Worm (Caenorhabditis elegans): Measurements from ENCODE around the gene clc-29.
A peak's percentile ranks its signal among the peaks of the same experiment; 100 is the strongest.
"Not testable (repeated sequence)": the region's sequence is repeated elsewhere in the genome, so short reads cannot be mapped to it uniquely, and the experiment has no call there.

clc-29 gene

DNA sequence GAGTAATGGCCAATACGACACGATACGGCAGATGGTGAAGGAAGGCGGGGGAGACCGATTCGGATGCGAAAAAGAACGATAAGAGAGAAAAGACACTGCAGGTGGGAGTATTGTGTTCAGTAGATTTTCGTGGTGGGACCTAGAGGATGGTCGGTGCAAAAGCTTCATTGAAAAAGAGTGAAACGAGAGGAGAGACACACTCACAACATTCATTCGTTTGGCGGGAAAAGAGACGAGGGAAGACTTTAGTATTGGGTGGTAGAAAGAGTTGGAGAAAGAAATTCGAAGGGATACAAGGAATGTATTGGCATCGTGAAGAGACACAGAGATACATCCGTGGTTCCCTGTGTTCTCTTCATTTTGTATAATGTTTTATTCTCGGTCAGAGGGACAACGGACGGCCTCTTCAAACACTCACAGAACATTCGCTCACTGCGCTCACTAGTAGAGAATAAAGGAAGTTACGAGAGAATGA lies 8.7 kb upstream of the clc-29 start:
- TF ChIP-seq aly-1 (tag; optimal IDR thresholded peaks at IDR 0.05) (peak; percentile 72), pes-1 (GFP tag; IDR thresholded peaks at IDR 0.05) (no peak), hmg-4 (GFP tag; optimal IDR thresholded peaks at IDR 0.05) (peak; percentile 78), F13C5.2 (tag; optimal IDR thresholded peaks at IDR 0.05) (peak; percentile 49), flt-1 (GFP tag; IDR thresholded peaks at IDR 0.05) (no peak)

DNA sequence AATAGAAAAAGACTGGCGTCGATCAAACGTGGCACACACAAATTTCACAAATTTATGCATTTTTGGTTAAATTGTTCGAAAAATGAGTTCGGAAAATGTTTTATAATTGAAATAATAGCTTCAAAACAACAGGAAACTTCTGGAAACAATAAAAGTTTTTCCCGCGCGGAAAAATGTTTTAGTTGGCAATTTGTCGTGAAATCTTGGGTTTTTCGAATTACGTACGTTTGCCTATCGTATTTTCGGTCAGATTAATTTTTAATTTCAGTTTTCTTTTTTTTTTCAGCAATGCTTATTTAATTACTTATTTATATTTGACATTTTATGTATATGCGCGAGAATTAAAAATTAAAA lies 7.7 kb upstream of the clc-29 start:
- TF ChIP-seq pes-1 (GFP tag; IDR thresholded peaks at IDR 0.05) = no peak
- TF ChIP-seq ama-1 (optimal IDR thresholded peaks at IDR 0.05) = no peak
- no peak for TF ChIP-seq scrt-1 (GFP tag; IDR thresholded peaks at IDR 0.05)
- TF ChIP-seq hnd-1 (tag; optimal IDR thresholded peaks at IDR 0.05) = no peak
- no peak for TF ChIP-seq ets-7 (tag; optimal IDR thresholded peaks at IDR 0.05)
- TF ChIP-seq tbx-37 (GFP tag; conservative IDR thresholded peaks at IDR 0.05) = no peak
- TF ChIP-seq sea-1 (GFP tag; conservative IDR thresholded peaks at IDR 0.05) = no peak
- no peak for TF ChIP-seq aly-1 (tag; optimal IDR thresholded peaks at IDR 0.05)
- no peak for TF ChIP-seq B0310.2 (tag; optimal IDR thresholded peaks at IDR 0.05)
- TF ChIP-seq tbx-11 (GFP tag; IDR thresholded peaks at IDR 0.05) = no peak
- TF ChIP-seq F13C5.2 (tag; optimal IDR thresholded peaks at IDR 0.05) = no peak
- TF ChIP-seq hmbx-1 (tag; optimal IDR thresholded peaks at IDR 0.05) = no peak
- TF ChIP-seq ceh-13 (GFP tag; optimal IDR thresholded peaks at IDR 0.05) = no peak
- no peak for TF ChIP-seq flt-1 (GFP tag; IDR thresholded peaks at IDR 0.05)
- no peak for TF ChIP-seq tra-4 (tag; optimal IDR thresholded peaks at IDR 0.05)
- no peak for TF ChIP-seq ceh-36 (tag; optimal IDR thresholded peaks at IDR 0.05)
- no peak for TF ChIP-seq hmg-4 (GFP tag; optimal IDR thresholded peaks at IDR 0.05)

DNA sequence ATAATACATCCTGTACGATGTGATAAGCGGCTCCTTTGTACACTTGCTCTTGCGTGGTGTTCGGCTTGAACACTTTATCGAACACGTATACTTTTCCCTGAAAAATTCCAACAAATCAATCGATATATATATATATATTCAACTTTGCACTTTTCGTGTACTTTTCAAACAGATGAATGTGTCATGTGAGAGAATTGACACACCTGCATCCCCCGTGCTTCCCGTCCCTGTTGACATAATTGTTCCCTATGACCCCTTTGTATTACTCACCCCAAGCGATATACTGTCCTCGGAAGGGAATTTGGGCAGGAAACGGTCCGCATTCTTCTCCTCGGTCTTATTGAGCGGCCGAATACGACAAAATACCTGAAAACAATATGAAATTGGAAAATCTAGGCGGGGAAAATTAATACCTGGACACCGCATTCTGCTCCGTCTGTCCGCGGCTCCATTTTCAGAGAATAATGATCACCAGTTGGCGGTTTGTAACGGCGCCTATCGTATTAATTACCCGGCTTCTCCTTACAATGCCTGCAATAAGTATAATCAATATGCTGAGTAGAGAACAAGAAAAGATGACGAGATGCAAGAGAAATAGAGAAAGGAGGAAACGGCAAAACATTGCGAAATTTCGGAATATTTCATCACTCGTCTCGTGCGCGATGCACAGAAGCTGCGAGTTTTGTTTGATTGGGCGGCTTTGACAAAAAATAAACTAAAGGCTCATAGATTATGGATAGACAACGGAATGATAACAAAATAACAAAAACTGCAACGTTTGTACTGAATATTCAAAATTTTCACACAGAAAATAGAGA lies 7.1 kb upstream of the clc-29 start, which contains the start of gene unc-116:
unc-116 (minus strand) TSS at position 531 of the 818 bp plus-strand sequence.
- no peak for TF ChIP-seq tbx-11 (GFP tag; IDR thresholded peaks at IDR 0.05)
- peak; percentile 63 for TF ChIP-seq hmg-4 (GFP tag; optimal IDR thresholded peaks at IDR 0.05)

DNA sequence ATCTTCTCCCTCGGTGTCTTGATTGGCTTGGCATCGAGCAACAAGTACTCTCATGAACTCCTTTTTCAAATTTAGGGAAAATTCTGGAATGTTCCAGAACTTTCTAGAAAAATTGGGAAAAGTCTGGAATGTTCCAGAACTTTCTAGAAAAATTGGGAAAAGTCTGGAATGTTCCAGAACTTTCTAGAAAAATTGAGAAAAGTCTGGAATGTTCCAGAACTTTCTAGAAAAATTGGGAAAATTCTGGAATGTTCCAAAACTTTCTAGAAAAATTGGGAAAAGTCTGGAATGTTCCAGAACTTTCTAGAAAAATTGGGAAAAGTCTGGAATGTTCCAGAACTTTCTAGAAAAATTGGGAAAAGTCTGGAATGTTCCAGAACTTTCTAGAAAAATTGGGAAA lies 3.4 kb downstream of the clc-29 start, which contains the start of gene ZC262.7:
ZC262.7 (minus strand) TSS at position 54 of the 400 bp plus-strand sequence.
- not testable (repeated sequence) for TF ChIP-seq tbx-37 (GFP tag; conservative IDR thresholded peaks at IDR 0.05); hmg-4 (GFP tag; optimal IDR thresholded peaks at IDR 0.05); tra-4 (tag; optimal IDR thresholded peaks at IDR 0.05)

DNA sequence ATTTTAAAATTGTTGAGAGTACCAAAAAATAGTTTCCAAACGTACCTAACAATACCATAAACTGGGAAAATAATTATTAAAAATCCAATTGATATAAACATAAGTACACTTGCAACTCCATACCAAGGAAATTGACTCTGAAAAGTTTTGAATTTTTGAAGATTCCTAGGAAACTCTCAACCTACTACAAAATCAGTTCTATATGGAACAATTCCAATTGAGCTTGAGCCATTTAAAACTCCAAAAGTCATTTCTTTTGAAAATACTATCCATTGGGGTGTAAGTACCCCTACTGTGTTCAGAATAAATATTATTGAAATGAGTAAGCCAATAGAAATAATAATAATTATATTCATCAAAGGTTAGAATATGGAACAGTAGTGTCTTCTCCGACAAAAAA lies 8.3 kb downstream of the clc-29 start, which contains the start of gene clc-28:
clc-28 (minus strand) TSS at position 101 of the 400 bp plus-strand sequence.
- not testable (repeated sequence) for TF ChIP-seq B0310.2 (tag; optimal IDR thresholded peaks at IDR 0.05); hmg-4 (GFP tag; optimal IDR thresholded peaks at IDR 0.05); ama-1 (optimal IDR thresholded peaks at IDR 0.05)

DNA sequence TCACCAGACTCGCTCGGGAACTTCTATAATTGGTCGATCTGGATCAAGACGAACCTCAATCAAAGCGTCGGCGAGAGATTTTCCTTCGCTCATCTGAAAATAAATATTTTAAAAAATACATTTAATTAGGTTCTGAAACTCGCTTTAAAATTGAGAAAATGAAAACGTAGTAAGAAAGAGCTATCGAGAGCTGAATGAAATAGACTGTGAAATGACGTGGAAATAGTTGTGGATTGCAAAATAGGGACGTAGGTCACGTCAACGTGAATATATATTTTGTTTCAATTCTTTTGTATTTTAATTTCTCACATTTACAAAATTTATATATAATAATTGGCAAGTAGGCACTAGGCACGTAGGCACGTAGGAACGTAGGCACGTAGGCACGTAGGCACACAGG lies 13.3 kb downstream of the clc-29 start, which contains the start of gene ZC262.4:
ZC262.4 (minus strand) TSS at position 101 of the 400 bp plus-strand sequence.
- TF ChIP-seq flt-1 (GFP tag; IDR thresholded peaks at IDR 0.05) (no peak), F13C5.2 (tag; optimal IDR thresholded peaks at IDR 0.05) (no peak), sea-1 (GFP tag; conservative IDR thresholded peaks at IDR 0.05) (no peak), scrt-1 (GFP tag; IDR thresholded peaks at IDR 0.05) (no peak), hmg-4 (GFP tag; optimal IDR thresholded peaks at IDR 0.05) (no peak), tra-4 (tag; optimal IDR thresholded peaks at IDR 0.05) (no peak)

DNA sequence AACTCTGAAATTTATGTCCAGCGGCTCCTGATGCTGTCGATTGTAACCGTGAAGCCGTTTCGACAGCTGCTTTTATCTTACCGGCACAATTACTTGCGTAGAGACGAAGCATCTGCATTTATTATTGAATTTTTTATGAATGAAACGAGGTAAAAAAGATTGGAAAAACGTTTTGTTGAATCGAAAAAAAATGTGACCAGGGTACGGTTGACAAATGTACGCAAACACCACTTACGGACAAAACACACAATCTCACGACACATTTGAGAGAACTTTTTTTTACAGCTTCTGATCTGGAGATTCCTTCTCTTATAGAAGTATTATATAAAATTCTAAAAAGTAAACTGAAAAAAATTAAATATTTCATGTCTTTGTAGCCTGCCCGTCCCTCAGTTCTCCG lies 15.9 kb downstream of the clc-29 start, which contains the start of the genes mrps-18A and ZC262.2:
mrps-18A (minus strand) TSS at position 141 of the 400 bp plus-strand sequence.
ZC262.2 (plus strand) TSS at position 284 of the 400 bp plus-strand sequence.
- no peak for TF ChIP-seq hmg-4 (GFP tag; optimal IDR thresholded peaks at IDR 0.05)
- TF ChIP-seq ceh-36 (tag; optimal IDR thresholded peaks at IDR 0.05) = no peak
- TF ChIP-seq F13C5.2 (tag; optimal IDR thresholded peaks at IDR 0.05) = no peak
- TF ChIP-seq aly-1 (tag; optimal IDR thresholded peaks at IDR 0.05) = no peak
- TF ChIP-seq hnd-1 (tag; optimal IDR thresholded peaks at IDR 0.05) = no peak
- no peak for TF ChIP-seq scrt-1 (GFP tag; IDR thresholded peaks at IDR 0.05)
- no peak for TF ChIP-seq ceh-13 (GFP tag; optimal IDR thresholded peaks at IDR 0.05)
- TF ChIP-seq B0310.2 (tag; optimal IDR thresholded peaks at IDR 0.05) = no peak
- no peak for TF ChIP-seq sea-1 (GFP tag; conservative IDR thresholded peaks at IDR 0.05)
- no peak for TF ChIP-seq tbx-11 (GFP tag; IDR thresholded peaks at IDR 0.05)
- TF ChIP-seq pes-1 (GFP tag; IDR thresholded peaks at IDR 0.05) = no peak

DNA sequence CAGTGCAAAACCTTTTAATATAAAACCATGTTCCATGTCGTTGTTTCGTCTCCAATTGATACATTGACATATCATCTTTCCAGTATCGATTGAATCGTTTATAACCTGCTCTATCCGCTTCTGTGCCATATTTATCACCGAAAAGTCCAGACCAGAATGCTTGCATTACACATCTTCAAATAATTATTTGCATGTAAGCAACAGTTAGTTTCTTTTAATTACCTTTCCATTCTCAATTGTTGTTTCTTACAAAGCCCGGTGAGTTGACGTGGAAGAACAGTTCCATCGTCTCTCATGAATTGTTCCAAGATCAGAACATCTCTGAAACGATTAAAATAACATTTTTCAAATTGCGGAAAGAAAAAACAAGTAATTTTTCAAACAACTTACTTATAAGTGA lies 16.5 kb downstream of the clc-29 start, which contains the start of gene iglr-2:
iglr-2 (minus strand) TSS at position 101 of the 400 bp plus-strand sequence.
- TF ChIP-seq B0310.2 (tag; optimal IDR thresholded peaks at IDR 0.05) (no peak), tra-4 (tag; optimal IDR thresholded peaks at IDR 0.05) (no peak), ceh-13 (GFP tag; optimal IDR thresholded peaks at IDR 0.05) (no peak), tbx-11 (GFP tag; IDR thresholded peaks at IDR 0.05) (no peak)

Data from whole organism, early embryonic.